Worm (Caenorhabditis elegans) whole organism, early embryonic: ENCODE results near the gene C05E4.15.

Experiments used
- F13C5.2 ChIP-seq: sonication (generic microtip); optimal IDR thresholded peaks from 2 replicates; lab custom pipeline; 2017; ENCODE audit warnings: mild to moderate bottlenecking, missing genetic modification characterization, inconsistent platforms, missing compliant biosample characterization
- ama-1 ChIP-seq: fragments of 150-350 bp; optimal IDR thresholded peaks from 2 replicates; lab custom pipeline; 2014
- ceh-13 ChIP-seq: fragments of 200-800 bp; sonication (Bioruptor generic); optimal IDR thresholded peaks from 2 replicates; lab custom pipeline; 2018; ENCODE audit warnings: mild to moderate bottlenecking, missing genetic modification characterization, missing compliant biosample characterization
- ets-7 ChIP-seq: sonication (generic microtip); optimal IDR thresholded peaks from 2 replicates; lab custom pipeline; 2016; ENCODE audit warnings: missing genotype, missing genetic modification characterization, missing compliant biosample characterization
- flt-1 ChIP-seq: fragments of 200-800 bp; sonication (Bioruptor generic); IDR thresholded peaks from 2 replicates; pipeline ENCODE4 v1.3.6; 2022; ENCODE audit warnings: missing genetic modification characterization, missing compliant biosample characterization
- hmbx-1 ChIP-seq: sonication (generic microtip); optimal IDR thresholded peaks from 2 replicates; lab custom pipeline; 2016; ENCODE audit warnings: mild to moderate bottlenecking, missing genetic modification characterization, missing compliant biosample characterization
- sea-1 ChIP-seq: fragments of 200-800 bp; sonication (Bioruptor generic); conservative IDR thresholded peaks from 2 replicates; pipeline ENCODE4 v1.3.6; 2022; ENCODE audit warnings: missing genetic modification characterization, missing compliant biosample characterization
- tra-4 ChIP-seq: sonication (generic microtip); optimal IDR thresholded peaks from 2 replicates; lab custom pipeline; 2017; ENCODE audit warnings: missing genetic modification characterization, missing compliant biosample characterization

DNA sequence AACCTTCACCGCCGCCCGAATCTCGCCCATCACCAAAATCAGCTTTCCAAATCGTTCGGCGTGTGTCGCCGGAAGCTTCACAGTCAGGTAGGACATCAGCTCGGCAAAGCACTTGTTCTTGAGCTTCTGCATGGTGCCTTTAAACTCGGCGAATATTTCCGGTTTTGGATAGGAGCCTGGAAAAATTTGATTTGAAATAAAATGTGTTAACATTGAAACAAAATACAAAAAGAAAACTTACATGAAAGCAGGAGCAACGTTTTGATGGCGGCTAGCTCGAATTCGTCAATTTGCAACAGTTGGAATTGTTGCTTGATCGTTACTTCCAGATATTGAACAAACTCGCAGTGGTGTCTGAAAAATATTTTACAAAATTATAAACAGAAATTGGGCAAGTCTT is 41.6 kb upstream of the C05E4.15 start:
- TF ChIP-seq flt-1 (no peak), tra-4 (tag; lab: Kevin White, UChicago) (no peak), ets-7 (tag; lab: Kevin White, UChicago) (no peak), F13C5.2 (tag; lab: Kevin White, UChicago) (no peak), ama-1 (lab: Kevin White, UChicago) (no peak), ceh-13 (GFP tag; lab: Kevin White, UChicago) (no peak), sea-1 (GFP tag; lab: Robert Waterston, UW) (no peak), hmbx-1 (tag; lab: Kevin White, UChicago) (no peak)
